Worm (Caenorhabditis elegans) whole organism, L3 larva: Measurements from ENCODE around the gene F55A11.4.
A peak's percentile ranks its signal among the peaks of the same experiment; 100 is the strongest.

Experiments
- ZK546.5 ChIP-seq: sonication (generic microtip); optimal IDR thresholded peaks from 2 replicates; lab custom pipeline; 2017; ENCODE audit warnings: missing biosample characterization, missing genetic modification characterization
- aly-2 ChIP-seq: fragments of 150-350 bp; optimal IDR thresholded peaks from 2 replicates; lab custom pipeline; 2014; ENCODE audit warnings: missing biosample characterization, missing genetic modification characterization
- ama-1 ChIP-seq: fragments of 150-350 bp; optimal IDR thresholded peaks from 2 replicates; lab custom pipeline; 2018
- ceh-28 ChIP-seq: fragments of 150-350 bp; optimal IDR thresholded peaks from 2 replicates; lab custom pipeline; 2014; ENCODE audit warnings: missing biosample characterization, missing genetic modification reagents, missing genetic modification characterization
- ceh-9 ChIP-seq: sonication (generic microtip); optimal IDR thresholded peaks from 2 replicates; lab custom pipeline; 2018; ENCODE audit warnings: missing biosample characterization, missing genetic modification characterization
- daf-12 ChIP-seq: fragments of 150-350 bp; optimal IDR thresholded peaks from 2 replicates; lab custom pipeline; 2014; ENCODE audit warnings: missing biosample characterization, missing genetic modification reagents, missing genetic modification characterization
- egl-27 ChIP-seq: sonication (generic microtip); optimal IDR thresholded peaks from 4 replicates; lab custom pipeline; 2017; ENCODE audit warnings: missing biosample characterization, missing genetic modification reagents, missing genetic modification characterization
- elt-1 ChIP-seq: fragments of 150-350 bp; optimal IDR thresholded peaks from 2 replicates; lab custom pipeline; 2014; ENCODE audit warnings: missing biosample characterization, missing genetic modification characterization
- elt-2 ChIP-seq: sonication (generic microtip); optimal IDR thresholded peaks from 2 replicates; lab custom pipeline; 2016; ENCODE audit warnings: missing genetic modification reagents, mild to moderate bottlenecking, missing genetic modification characterization, missing compliant biosample characterization
- elt-3 ChIP-seq, 3 experiments: fragments of 150-350 bp in 1 of 3; sonication (generic microtip) in 2 of 3; optimal IDR thresholded peaks; 2 replicates in 2 of 3; 4 replicates in 1 of 3; lab custom pipeline; 2014 to 2017; ENCODE audit warnings: missing biosample characterization in 3 of 3, missing genetic modification characterization in 3 of 3
- eor-1 ChIP-seq, 2 experiments: fragments of 150-350 bp; optimal IDR thresholded peaks; 2 replicates each; lab custom pipeline; 2014 to 2018; ENCODE audit warnings: missing biosample characterization in 2 of 2, missing genetic modification characterization in 2 of 2
- fkh-10 ChIP-seq: sonication (generic microtip); optimal IDR thresholded peaks from 2 replicates; lab custom pipeline; 2017; ENCODE audit warnings: missing biosample characterization, missing genetic modification reagents, missing genetic modification characterization
- fkh-2 ChIP-seq: fragments of 150-350 bp; optimal IDR thresholded peaks from 2 replicates; lab custom pipeline; 2014; ENCODE audit warnings: missing biosample characterization, missing genetic modification reagents, missing genetic modification characterization
- fos-1 ChIP-seq: fragments of 150-350 bp; optimal IDR thresholded peaks from 2 replicates; lab custom pipeline; 2014; ENCODE audit warnings: missing biosample characterization, missing genetic modification characterization
- hmg-11 ChIP-seq: sonication (generic microtip); optimal IDR thresholded peaks from 2 replicates; lab custom pipeline; 2016; ENCODE audit warnings: missing genetic modification characterization, missing compliant biosample characterization
- jun-1 ChIP-seq: fragments of 150-350 bp; optimal IDR thresholded peaks from 2 replicates; lab custom pipeline; 2014; ENCODE audit warnings: missing biosample characterization, missing genetic modification reagents, missing genetic modification characterization
- lin-15B ChIP-seq: fragments of 150-350 bp; optimal IDR thresholded peaks from 2 replicates; lab custom pipeline; 2014; ENCODE audit warnings: missing biosample characterization, missing genetic modification characterization
- lin-39 ChIP-seq: fragments of 150-350 bp; optimal IDR thresholded peaks from 2 replicates; lab custom pipeline; 2018; ENCODE audit warnings: missing biosample characterization, missing genetic modification reagents, missing genetic modification characterization
- lsy-12 ChIP-seq: sonication (generic microtip); optimal IDR thresholded peaks from 2 replicates; lab custom pipeline; 2016; ENCODE audit warnings: mild to moderate bottlenecking, missing genetic modification characterization, missing compliant biosample characterization
- mdl-1 ChIP-seq: fragments of 150-350 bp; optimal IDR thresholded peaks from 2 replicates; lab custom pipeline; 2014; ENCODE audit warnings: missing biosample characterization, missing genetic modification characterization
- mml-1 ChIP-seq: fragments of 150-350 bp; sonication (generic microtip); optimal IDR thresholded peaks from 3 replicates; lab custom pipeline; 2014; ENCODE audit warnings: missing biosample characterization, missing genetic modification characterization
- nfya-1 ChIP-seq: sonication (generic microtip); optimal IDR thresholded peaks from 2 replicates; lab custom pipeline; 2017; ENCODE audit warnings: missing genetic modification characterization, mild to moderate bottlenecking, missing compliant biosample characterization, antibody characterized with exemption, moderate library complexity; ENCODE audit not compliant: insufficient read depth
- nhr-11 ChIP-seq: fragments of 150-350 bp; optimal IDR thresholded peaks from 2 replicates; lab custom pipeline; 2014; ENCODE audit warnings: missing biosample characterization, missing genetic modification characterization
- nhr-12 ChIP-seq: fragments of 150-350 bp; optimal IDR thresholded peaks from 2 replicates; lab custom pipeline; 2014; ENCODE audit warnings: missing biosample characterization, missing genetic modification characterization
- nhr-237 ChIP-seq: fragments of 150-350 bp; optimal IDR thresholded peaks from 2 replicates; lab custom pipeline; 2014; ENCODE audit warnings: missing biosample characterization, missing genetic modification characterization
- nhr-43 ChIP-seq: sonication (generic microtip); optimal IDR thresholded peaks from 2 replicates; lab custom pipeline; 2016; ENCODE audit warnings: mild to moderate bottlenecking, missing genetic modification characterization, missing compliant biosample characterization; ENCODE audit not compliant: poor library complexity, severe bottlenecking
- nhr-67 ChIP-seq: fragments of 150-350 bp; optimal IDR thresholded peaks from 2 replicates; lab custom pipeline; 2014; ENCODE audit warnings: missing biosample characterization, missing genetic modification characterization
- nhr-76 ChIP-seq: fragments of 150-350 bp; sonication (generic microtip); optimal IDR thresholded peaks from 5 replicates; lab custom pipeline; 2014; ENCODE audit warnings: missing biosample characterization, missing genetic modification characterization
- nhr-77 ChIP-seq: fragments of 150-350 bp; optimal IDR thresholded peaks from 2 replicates; lab custom pipeline; 2014; ENCODE audit warnings: missing biosample characterization, missing genetic modification characterization
- pha-4 ChIP-seq: fragments of 150-350 bp; optimal IDR thresholded peaks from 2 replicates; lab custom pipeline; 2014; ENCODE audit warnings: missing biosample characterization, missing genetic modification reagents, missing genetic modification characterization
- pqm-1 ChIP-seq: fragments of 150-350 bp; optimal IDR thresholded peaks from 2 replicates; lab custom pipeline; 2017; ENCODE audit warnings: missing biosample characterization, missing genetic modification characterization, inconsistent platforms
- sea-2 ChIP-seq: fragments of 150-350 bp; sonication (generic microtip); optimal IDR thresholded peaks from 4 replicates; lab custom pipeline; 2014; ENCODE audit warnings: missing biosample characterization, missing genetic modification reagents, missing genetic modification characterization
- skn-1 ChIP-seq: fragments of 150-350 bp; optimal IDR thresholded peaks from 2 replicates; lab custom pipeline; 2014; ENCODE audit warnings: missing biosample characterization, missing genetic modification characterization
- snpc-4 ChIP-seq: fragments of 150-350 bp; optimal IDR thresholded peaks from 2 replicates; lab custom pipeline; 2014; ENCODE audit warnings: missing biosample characterization, missing genetic modification characterization
- unc-62 ChIP-seq: fragments of 150-350 bp; sonication (generic microtip); optimal IDR thresholded peaks from 4 replicates; lab custom pipeline; 2014; ENCODE audit warnings: missing biosample characterization, missing genetic modification reagents, missing genetic modification characterization
- zag-1 ChIP-seq: fragments of 150-350 bp; optimal IDR thresholded peaks from 2 replicates; lab custom pipeline; 2014; ENCODE audit warnings: missing biosample characterization, missing genetic modification characterization
- ztf-4 ChIP-seq: fragments of 150-350 bp; optimal IDR thresholded peaks from 2 replicates; lab custom pipeline; 2014; ENCODE audit warnings: missing biosample characterization, missing genetic modification characterization

Gene F55A11.4

DNA sequence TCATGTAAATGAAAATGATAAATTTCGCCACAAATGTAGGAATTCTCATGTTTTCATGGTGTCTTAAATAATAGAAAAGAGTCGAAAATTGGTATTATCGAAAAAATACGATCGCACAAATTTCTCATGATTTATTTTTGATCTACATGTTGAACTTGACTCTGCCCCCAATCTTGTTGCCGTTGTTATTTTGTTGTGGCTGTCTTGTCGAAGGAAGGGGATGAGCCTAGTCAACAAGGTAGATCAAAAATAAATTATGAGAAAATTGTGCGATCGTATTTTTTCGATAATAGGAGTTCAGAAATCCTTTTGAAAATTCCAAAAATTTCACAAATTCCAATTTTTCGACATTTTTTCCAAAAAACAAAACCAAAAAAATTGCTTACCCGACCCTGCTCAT is 45.3 kb downstream of the F55A11.4 start:
- TF ChIP-seq lsy-12 (tag; lab: Kevin White, UChicago) = no peak
- no peak for TF ChIP-seq sea-2 (GFP tag; lab: Kevin White, UChicago)
- TF ChIP-seq lin-39 (tag; lab: Kevin White, UChicago) = no peak
- no peak for TF ChIP-seq snpc-4 (tag; lab: Kevin White, UChicago)
- no peak for TF ChIP-seq nhr-12 (tag; lab: Kevin White, UChicago)

DNA sequence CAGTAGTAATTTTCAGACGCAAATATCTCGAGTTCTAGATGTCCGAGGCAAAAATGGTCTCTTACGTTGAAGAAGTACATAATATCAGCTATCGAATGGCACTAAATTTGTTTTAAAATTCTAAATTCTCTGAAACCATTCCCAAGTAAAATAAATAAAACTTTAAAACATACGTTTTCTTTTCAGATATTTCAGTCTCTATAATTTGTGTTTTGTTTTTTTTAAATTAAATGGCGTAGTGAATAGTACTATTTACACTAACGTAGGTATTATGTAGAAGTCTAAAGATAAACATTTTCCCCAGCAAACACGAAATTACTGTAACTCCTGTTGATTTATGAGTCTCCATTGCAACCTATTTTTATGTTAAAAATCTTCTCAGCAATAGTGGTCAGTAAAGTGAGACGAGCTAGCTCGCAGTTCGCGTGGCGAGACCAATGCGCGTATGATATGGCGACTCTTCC is 47.0 kb downstream of the F55A11.4 start:
- TF ChIP-seq elt-1 (tag; lab: Kevin White, UChicago) (no peak), zag-1 (no peak), nhr-77 (tag; lab: Kevin White, UChicago) (no peak), nhr-237 (tag; lab: Kevin White, UChicago) (no peak), lin-15B (tag; lab: Kevin White, UChicago) (no peak), aly-2 (tag; lab: Kevin White, UChicago) (no peak)

DNA sequence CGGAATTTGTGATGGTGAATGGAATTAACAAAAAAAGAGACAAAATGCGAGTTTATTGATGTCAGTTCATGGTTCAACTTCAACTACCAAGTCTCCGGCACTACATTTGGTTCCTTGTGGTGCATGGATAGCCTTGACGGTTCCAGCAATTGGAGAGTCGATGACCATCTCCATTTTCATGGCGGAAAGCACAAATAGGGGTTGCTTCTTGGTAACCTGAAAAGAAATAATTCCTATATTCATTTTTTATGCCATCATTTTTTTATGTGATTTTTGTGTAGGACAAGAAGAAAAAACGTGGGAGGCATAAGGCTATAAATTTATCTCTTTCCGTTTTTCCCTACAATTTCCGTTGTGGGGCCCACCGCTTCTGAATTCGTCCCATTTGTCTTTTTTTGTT is 47.8 kb downstream of the F55A11.4 start:
- TF ChIP-seq eor-1 (tag; optimal IDR thresholded peaks at IDR 0.05; lab: Kevin White, UChicago) (no peak), unc-62 (no peak), lin-15B (tag; lab: Kevin White, UChicago) (no peak)

DNA sequence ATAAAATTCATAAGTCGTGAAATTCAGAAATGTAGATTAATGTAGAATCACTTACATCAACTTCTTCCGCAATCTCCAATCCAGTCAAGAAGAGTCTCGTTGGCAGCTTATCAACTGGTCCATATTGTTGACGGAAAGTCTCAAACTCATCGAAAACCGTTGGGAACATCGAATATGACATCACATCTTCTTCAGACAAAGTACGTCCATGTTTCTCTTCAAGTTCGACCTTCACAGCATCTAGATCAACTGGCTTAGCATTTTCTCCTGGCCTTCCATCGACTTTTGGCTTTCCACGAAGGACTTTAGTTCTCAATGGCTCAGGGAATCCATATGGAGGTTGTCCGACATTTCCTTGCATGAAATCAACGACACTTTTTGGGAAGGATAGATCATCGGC is 48.5 kb downstream of the F55A11.4 start:
- TF ChIP-seq fkh-10 (GFP tag; lab: Kevin White, UChicago) (no peak), ama-1 (lab: Kevin White, UChicago) (peak; percentile 55)

DNA sequence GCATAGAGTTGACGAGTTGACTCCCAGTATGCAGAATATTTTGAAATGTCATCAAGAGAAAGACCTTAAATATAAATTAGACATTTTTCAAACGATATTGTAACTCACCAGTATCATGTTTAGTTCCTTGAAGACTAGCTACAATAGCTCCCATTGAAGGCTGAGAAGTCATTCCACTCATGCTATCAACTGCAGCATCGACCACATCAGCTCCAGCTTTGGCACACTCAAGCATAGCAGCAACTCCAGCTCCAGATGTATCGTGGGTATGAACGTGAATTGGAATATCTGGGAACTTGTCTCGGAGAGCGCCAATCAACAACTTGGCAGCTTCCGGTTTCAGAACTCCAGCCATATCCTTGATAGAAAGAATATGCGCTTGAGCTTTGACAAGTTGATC is 49.2 kb downstream of the F55A11.4 start:
- TF ChIP-seq ama-1 (lab: Kevin White, UChicago) (peak; percentile 42), fos-1 (tag; lab: Kevin White, UChicago) (no peak), nhr-77 (tag; lab: Kevin White, UChicago) (no peak), ztf-4 (tag; lab: Kevin White, UChicago) (no peak)

DNA sequence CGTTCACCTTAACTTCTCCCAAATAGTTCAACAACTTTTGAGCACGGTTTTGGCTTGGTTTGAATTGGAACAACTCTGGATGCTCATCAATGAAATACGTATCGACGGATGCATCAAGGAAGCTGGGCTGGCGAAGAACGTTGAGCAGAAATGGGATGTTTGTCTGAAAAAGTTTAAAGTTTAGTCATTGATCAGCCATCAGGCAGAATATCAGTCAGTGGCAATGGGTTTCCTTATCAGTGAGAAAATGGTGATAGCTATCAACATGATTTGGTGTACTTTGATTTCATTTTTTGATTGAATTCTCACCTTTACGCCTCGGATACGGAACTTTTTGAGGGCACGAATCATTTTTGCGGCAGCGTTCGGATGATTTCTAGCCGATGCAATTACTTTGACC is 50.3 kb downstream of the F55A11.4 start:
- TF ChIP-seq fkh-10 (GFP tag; lab: Kevin White, UChicago) (no peak), ama-1 (lab: Kevin White, UChicago) (peak; percentile 89), nhr-76 (no peak), elt-2 (peak; percentile 62), pqm-1 (peak; percentile 50), nhr-43 (peak; percentile 34), nhr-237 (tag; lab: Kevin White, UChicago) (no peak), nhr-11 (tag; lab: Kevin White, UChicago) (no peak)

DNA sequence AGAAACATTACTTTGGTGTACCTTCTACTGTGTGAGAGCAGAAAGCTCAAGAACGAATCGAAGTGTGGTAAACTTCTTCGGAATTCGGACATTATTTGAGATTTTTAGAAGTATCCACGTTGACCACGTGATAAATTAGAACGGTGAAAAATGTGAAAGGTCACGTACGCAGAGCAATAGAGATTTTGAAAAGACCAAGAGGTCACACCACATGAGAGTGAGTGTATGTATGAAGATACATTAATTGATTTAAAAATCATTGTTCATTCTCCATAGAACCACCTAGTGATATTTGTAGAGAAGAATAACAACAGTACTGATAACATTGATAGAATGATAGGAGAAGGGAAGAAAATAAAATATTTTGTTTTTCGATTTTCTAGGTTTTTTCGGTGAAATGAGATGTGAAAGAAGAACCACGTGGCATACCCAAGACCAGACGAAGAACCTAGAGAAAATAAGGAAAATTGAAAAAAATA is 52.2 kb downstream of the F55A11.4 start, which contains the start of gene pyc-1:
TSS of gene pyc-1 (minus strand) at position 69 of the 479 bp plus-strand sequence.
- TF ChIP-seq jun-1 (tag; lab: Kevin White, UChicago) (peak; percentile 56), pqm-1 (peak; percentile 74), elt-1 (tag; lab: Kevin White, UChicago) (no peak), lin-15B (tag; lab: Kevin White, UChicago) (no peak), ceh-9 (no peak), daf-12 (tag; lab: Kevin White, UChicago) (no peak), nfya-1 (peak; percentile 30), nhr-77 (tag; lab: Kevin White, UChicago) (no peak), mml-1 (tag; lab: Kevin White, UChicago) (no peak), egl-27 (no peak), hmg-11 (tag; lab: Kevin White, UChicago) (no peak), lsy-12 (tag; lab: Kevin White, UChicago) (peak; percentile 19), ceh-28 (tag; lab: Kevin White, UChicago) (peak; percentile 7), fos-1 (tag; lab: Kevin White, UChicago) (no peak), lin-39 (tag; lab: Kevin White, UChicago) (peak; percentile 15), nhr-67 (tag; lab: Kevin White, UChicago) (no peak), elt-2 (peak; percentile 71), skn-1 (tag; lab: Kevin White, UChicago) (no peak), pha-4 (peak; percentile 77), mdl-1 (no peak), aly-2 (tag; lab: Kevin White, UChicago) (no peak), elt-3 (tag; optimal IDR thresholded peaks at IDR 0.05; lab: Kevin White, UChicago) (no peak), ama-1 (lab: Kevin White, UChicago) (peak; percentile 59), ZK546.5 (no peak), fkh-2 (tag; lab: Kevin White, UChicago) (no peak)
